Worm (Caenorhabditis elegans) whole organism, L2 larva: ENCODE results near the gene moc-1.
"Not testable (repeated sequence)": the region's sequence is repeated elsewhere in the genome, so short reads cannot be mapped to it uniquely, and the experiment has no call there.

Experiments used
- C34F6.9 ChIP-seq: fragments of 150-350 bp; optimal IDR thresholded peaks from 2 replicates; lab custom pipeline; 2014; ENCODE audit warnings: missing biosample characterization, missing genetic modification characterization
- F13H6.1 ChIP-seq: sonication (generic microtip); optimal IDR thresholded peaks from 2 replicates; lab custom pipeline; 2016; ENCODE audit warnings: missing genetic modification characterization, missing compliant biosample characterization
- Y55F3AM.14 ChIP-seq: fragments of 200-800 bp; sonication (Bioruptor generic); optimal IDR thresholded peaks from 2 replicates; lab custom pipeline; 2018; ENCODE audit warnings: mild to moderate bottlenecking, missing genetic modification characterization, missing compliant biosample characterization
- aly-2 ChIP-seq: fragments of 150-350 bp; optimal IDR thresholded peaks from 2 replicates; lab custom pipeline; 2014; ENCODE audit warnings: missing biosample characterization, missing genetic modification characterization
- ama-1 ChIP-seq: fragments of 150-350 bp; optimal IDR thresholded peaks from 2 replicates; lab custom pipeline; 2018; ENCODE audit warnings: inconsistent platforms
- blmp-1 ChIP-seq: sonication (generic microtip); optimal IDR thresholded peaks from 2 replicates; lab custom pipeline; 2017; ENCODE audit warnings: missing genetic modification characterization, mild to moderate bottlenecking, missing compliant biosample characterization, antibody characterized with exemption, moderate library complexity; ENCODE audit not compliant: insufficient read depth
- ceh-16 ChIP-seq: fragments of 150-350 bp; optimal IDR thresholded peaks from 2 replicates; lab custom pipeline; 2014; ENCODE audit warnings: missing biosample characterization, missing genetic modification characterization
- crh-2 ChIP-seq: sonication (generic microtip); optimal IDR thresholded peaks from 2 replicates; lab custom pipeline; 2017; ENCODE audit warnings: missing biosample characterization, missing genetic modification characterization
- dmd-4 ChIP-seq: sonication (generic microtip); optimal IDR thresholded peaks from 2 replicates; lab custom pipeline; 2017; ENCODE audit warnings: missing biosample characterization, missing genetic modification characterization
- egl-27 ChIP-seq: sonication (generic microtip); optimal IDR thresholded peaks from 3 replicates; lab custom pipeline; 2017; ENCODE audit warnings: missing biosample characterization, missing genetic modification reagents, missing genetic modification characterization
- elt-1 ChIP-seq: fragments of 150-350 bp; optimal IDR thresholded peaks from 2 replicates; lab custom pipeline; 2014; ENCODE audit warnings: missing biosample characterization, missing genetic modification characterization
- fos-1 ChIP-seq: fragments of 150-350 bp; optimal IDR thresholded peaks from 2 replicates; lab custom pipeline; 2014; ENCODE audit warnings: missing biosample characterization, missing genetic modification characterization
- gmeb-1 ChIP-seq: fragments of 150-350 bp; optimal IDR thresholded peaks from 2 replicates; lab custom pipeline; 2014; ENCODE audit warnings: missing biosample characterization, missing genetic modification characterization
- lin-13 ChIP-seq: fragments of 150-350 bp; optimal IDR thresholded peaks from 2 replicates; lab custom pipeline; 2014; ENCODE audit warnings: missing biosample characterization, missing genetic modification reagents, missing genetic modification characterization
- lin-39 ChIP-seq: fragments of 150-350 bp; optimal IDR thresholded peaks from 2 replicates; lab custom pipeline; 2014; ENCODE audit warnings: missing biosample characterization, missing genetic modification reagents, missing genetic modification characterization
- lsy-2 ChIP-seq, 2 experiments: fragments of 150-350 bp in 1 of 2; sonication (generic microtip) in 1 of 2; optimal IDR thresholded peaks; 2 replicates each; lab custom pipeline; 2014 to 2017; ENCODE audit warnings: missing biosample characterization in 2 of 2, missing genetic modification characterization in 2 of 2
- mab-5 ChIP-seq: fragments of 150-350 bp; optimal IDR thresholded peaks from 2 replicates; lab custom pipeline; 2014; ENCODE audit warnings: missing biosample characterization, missing genetic modification characterization
- mbf-1 ChIP-seq: sonication (generic microtip); optimal IDR thresholded peaks from 2 replicates; lab custom pipeline; 2017; ENCODE audit warnings: missing biosample characterization, missing genetic modification characterization
- nhr-10 ChIP-seq: sonication (generic microtip); optimal IDR thresholded peaks from 2 replicates; lab custom pipeline; 2017; ENCODE audit warnings: missing biosample characterization, missing genetic modification characterization
- nhr-11 ChIP-seq: fragments of 150-350 bp; optimal IDR thresholded peaks from 2 replicates; lab custom pipeline; 2014; ENCODE audit warnings: missing biosample characterization, missing genetic modification characterization
- nhr-12 ChIP-seq: fragments of 150-350 bp; optimal IDR thresholded peaks from 2 replicates; lab custom pipeline; 2014; ENCODE audit warnings: missing biosample characterization, missing genetic modification characterization
- nhr-129 ChIP-seq: fragments of 150-350 bp; optimal IDR thresholded peaks from 2 replicates; lab custom pipeline; 2014; ENCODE audit warnings: missing biosample characterization, missing genetic modification characterization
- nhr-21 ChIP-seq: fragments of 150-350 bp; optimal IDR thresholded peaks from 2 replicates; lab custom pipeline; 2014; ENCODE audit warnings: missing biosample characterization, missing genetic modification characterization
- nhr-237 ChIP-seq: fragments of 150-350 bp; optimal IDR thresholded peaks from 2 replicates; lab custom pipeline; 2014; ENCODE audit warnings: missing biosample characterization, missing genetic modification characterization
- nhr-25 ChIP-seq: fragments of 150-350 bp; sonication (generic microtip); optimal IDR thresholded peaks from 3 replicates; lab custom pipeline; 2014; ENCODE audit warnings: missing biosample characterization, missing genetic modification characterization
- nhr-77 ChIP-seq: fragments of 150-350 bp; optimal IDR thresholded peaks from 2 replicates; lab custom pipeline; 2014; ENCODE audit warnings: missing biosample characterization, missing genetic modification characterization
- sem-4 ChIP-seq: fragments of 150-350 bp; optimal IDR thresholded peaks from 2 replicates; lab custom pipeline; 2014; ENCODE audit warnings: missing biosample characterization, missing genetic modification reagents, missing genetic modification characterization
- skn-1 ChIP-seq: sonication (generic microtip); optimal IDR thresholded peaks from 2 replicates; lab custom pipeline; 2017; ENCODE audit warnings: missing biosample characterization, missing genetic modification characterization
- sma-3 ChIP-seq: sonication (generic microtip); optimal IDR thresholded peaks from 2 replicates; lab custom pipeline; 2016; ENCODE audit warnings: missing genetic modification reagents, missing genetic modification characterization, missing compliant biosample characterization
- sma-9 ChIP-seq, 2 experiments: fragments of 150-350 bp in 1 of 2; sonication (generic microtip) in 1 of 2; optimal IDR thresholded peaks; 2 replicates each; lab custom pipeline; 2014 to 2016; ENCODE audit warnings: missing genetic modification characterization in 2 of 2, mild to moderate bottlenecking in 1 of 2, missing biosample characterization in 1 of 2, missing compliant biosample characterization in 1 of 2, missing genetic modification reagents in 1 of 2, moderate library complexity in 1 of 2
- unc-55 ChIP-seq: fragments of 150-350 bp; sonication (generic microtip); optimal IDR thresholded peaks from 3 replicates; lab custom pipeline; 2014; ENCODE audit warnings: missing biosample characterization, missing genetic modification reagents, missing genetic modification characterization
- zag-1 ChIP-seq: fragments of 150-350 bp; optimal IDR thresholded peaks from 2 replicates; lab custom pipeline; 2014; ENCODE audit warnings: missing biosample characterization, missing genetic modification characterization
- ztf-11 ChIP-seq: sonication (generic microtip); optimal IDR thresholded peaks from 2 replicates; lab custom pipeline; 2017; ENCODE audit warnings: missing biosample characterization, missing genetic modification characterization
- ztf-4 ChIP-seq: fragments of 150-350 bp; optimal IDR thresholded peaks from 2 replicates; lab custom pipeline; 2014; ENCODE audit warnings: missing biosample characterization, missing genetic modification characterization

moc-1 gene

ce11 chrX:10133082-10133481 is 5.3 kb downstream of the moc-1 start, which contains the start of gene unc-58:
Gene unc-58 (minus strand): TSS chrX:10133182.
- no peak for TF ChIP-seq sma-3 (GFP tag; lab: Kevin White, UChicago)
- no peak for TF ChIP-seq unc-55
- TF ChIP-seq nhr-25 (tag; lab: Kevin White, UChicago): no peak
- no peak for TF ChIP-seq gmeb-1 (tag; lab: Kevin White, UChicago)
- no peak for TF ChIP-seq nhr-237 (tag; lab: Kevin White, UChicago)

- TF ChIP-seq unc-55 (peak; percentile 76), fos-1 (tag; lab: Kevin White, UChicago) (peak; percentile 54), crh-2 (tag; lab: Kevin White, UChicago) (peak; percentile 74), lsy-2 (tag; optimal IDR thresholded peaks at IDR 0.05; lab: Kevin White, UChicago) (peak in 1 of 2 experiments; percentile 37), lin-13 (GFP tag; lab: Kevin White, UChicago) (peak; percentile 62), sma-3 (GFP tag; lab: Kevin White, UChicago) (peak; percentile 60), sem-4 (tag; lab: Kevin White, UChicago) (peak; percentile 32), egl-27 (tag; lab: Kevin White, UChicago) (peak; percentile 54), ztf-4 (tag; lab: Kevin White, UChicago) (peak; percentile 14), nhr-21 (peak; percentile 59), C34F6.9 (tag; lab: Kevin White, UChicago) (peak; percentile 31), nhr-129 (peak; percentile 54), F13H6.1 (tag; lab: Kevin White, UChicago) (peak; percentile 53), sma-9 (GFP tag; optimal IDR thresholded peaks at IDR 0.05; lab: Kevin White, UChicago) (peak; percentile 79), nhr-11 (tag; lab: Kevin White, UChicago) (peak; percentile 19)
- not testable (repeated sequence) for TF ChIP-seq sma-9 (tag; optimal IDR thresholded peaks at IDR 0.05; lab: Kevin White, UChicago)
Measured at ce11 chrX:10132546-10133032, 5.8 kb downstream of the moc-1 start.

- TF ChIP-seq nhr-10 (tag; lab: Kevin White, UChicago) (no peak), nhr-77 (tag; lab: Kevin White, UChicago) (no peak), fos-1 (tag; lab: Kevin White, UChicago) (no peak), sem-4 (tag; lab: Kevin White, UChicago) (no peak), lin-13 (GFP tag; lab: Kevin White, UChicago) (no peak), nhr-12 (tag; lab: Kevin White, UChicago) (no peak), F13H6.1 (tag; lab: Kevin White, UChicago) (no peak), dmd-4 (tag; lab: Kevin White, UChicago) (no peak), nhr-129 (peak; percentile 1), mab-5 (tag; lab: Kevin White, UChicago) (peak; percentile 75), mbf-1 (tag; lab: Kevin White, UChicago) (no peak), sma-9 (GFP tag; optimal IDR thresholded peaks at IDR 0.05; lab: Kevin White, UChicago) (peak; percentile 39), sma-9 (tag; optimal IDR thresholded peaks at IDR 0.05; lab: Kevin White, UChicago) (no peak), ztf-11 (tag; lab: Kevin White, UChicago) (no peak), Y55F3AM.14 (GFP tag; lab: Kevin White, UChicago) (no peak)
Measured at ce11 chrX:10130159-10130558, 8.3 kb downstream of the moc-1 start.

- no peak for TF ChIP-seq blmp-1
- TF ChIP-seq fos-1 (tag; lab: Kevin White, UChicago): no peak
- TF ChIP-seq sma-9 (GFP tag; optimal IDR thresholded peaks at IDR 0.05; lab: Kevin White, UChicago): peak; percentile 35
- no peak for TF ChIP-seq sma-9 (tag; optimal IDR thresholded peaks at IDR 0.05; lab: Kevin White, UChicago)
- peak; percentile 27 for TF ChIP-seq nhr-129
Measured at ce11 chrX:10124338-10124737, 14.1 kb downstream of the moc-1 start.

ce11 chrX:10123015-10123414 is 15.4 kb downstream of the moc-1 start:
- TF ChIP-seq zag-1 (tag; lab: Kevin White, UChicago): no peak
- no peak for TF ChIP-seq blmp-1
- TF ChIP-seq lin-39 (tag; lab: Kevin White, UChicago): no peak
- TF ChIP-seq nhr-25 (tag; lab: Kevin White, UChicago): no peak
- no peak for TF ChIP-seq ama-1 (lab: Kevin White, UChicago)
- no peak for TF ChIP-seq elt-1 (tag; lab: Kevin White, UChicago)
- TF ChIP-seq ceh-16 (tag; lab: Kevin White, UChicago): no peak
- no peak for TF ChIP-seq nhr-10 (tag; lab: Kevin White, UChicago)
- no peak for TF ChIP-seq nhr-12 (tag; lab: Kevin White, UChicago)
- TF ChIP-seq skn-1: no peak
- TF ChIP-seq aly-2: no peak
- TF ChIP-seq gmeb-1 (tag; lab: Kevin White, UChicago): no peak
- no peak for TF ChIP-seq nhr-129
